Worm (Caenorhabditis elegans): ENCODE data around the gene fbxb-5.

DNA sequence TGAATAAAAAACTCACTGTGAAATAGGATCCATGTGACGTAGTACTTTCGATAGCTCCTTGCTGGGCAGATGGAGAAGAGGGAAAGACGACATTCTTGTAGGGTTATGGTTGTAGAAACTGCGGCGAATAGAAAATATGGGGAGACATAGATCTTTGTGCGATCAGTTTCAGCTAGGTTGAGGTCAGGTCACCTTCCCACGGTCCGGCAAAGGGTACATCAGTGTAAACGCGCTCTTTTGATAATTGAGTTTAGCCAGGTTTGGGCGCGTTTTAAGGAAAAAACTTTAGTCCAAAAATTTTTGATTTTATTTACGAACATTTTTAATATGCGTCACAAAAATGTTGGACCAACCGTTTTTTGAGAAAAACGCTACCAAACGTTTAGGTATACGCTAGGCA is 33.8 kb upstream of the fbxb-5 start, which contains the start of gene F36H5.17:
- TF ChIP-seq flt-1 (GFP tag; IDR thresholded peaks at IDR 0.05) (no peak), ztf-23 (GFP tag; IDR thresholded peaks at IDR 0.05) (no peak), cog-1 (tag; optimal IDR thresholded peaks at IDR 0.05) (no peak), tab-1 (GFP tag; IDR thresholded peaks at IDR 0.05) (no peak), ztf-29 (GFP tag; IDR thresholded peaks at IDR 0.05) (no peak), ref-1 (GFP tag; conservative IDR thresholded peaks at IDR 0.05) (no peak), T22C8.4 (GFP tag; IDR thresholded peaks at IDR 0.05) (no peak)
